Worm (Caenorhabditis elegans): Measurements from ENCODE around the gene scd-2.

Gene scd-2

DNA sequence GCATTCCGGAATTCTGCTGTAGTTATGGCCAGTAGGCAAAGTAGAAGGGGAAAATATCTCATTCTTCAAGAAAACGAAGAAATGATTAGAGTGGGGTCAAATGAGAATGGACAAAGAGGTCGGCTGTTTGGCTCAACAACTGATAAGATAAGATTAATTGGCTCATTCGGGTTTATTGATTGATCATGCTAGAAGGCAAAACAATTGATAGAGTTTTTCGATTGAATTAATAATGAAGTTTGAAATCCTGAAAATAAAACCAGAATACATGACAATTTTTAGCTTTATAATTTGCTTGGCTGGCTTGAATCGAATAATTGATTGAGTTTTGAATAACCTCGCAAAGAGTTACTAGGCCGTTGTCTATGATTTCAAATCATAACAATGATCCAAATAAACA lies 6.8 kb upstream of the scd-2 start, which contains the start of gene ppt-1:
TSS of gene ppt-1 (minus strand) at position 101 of the 400 bp plus-strand sequence.
- TF ChIP-seq sptf-2 (GFP tag; optimal IDR thresholded peaks at IDR 0.05): no peak
- TF ChIP-seq hrde-1 (tag; optimal IDR thresholded peaks at IDR 0.05; ENCODE audit: borderline replicate concordance): no peak
- no peak for TF ChIP-seq let-607 (tag; optimal IDR thresholded peaks at IDR 0.05)
- TF ChIP-seq Y95B8A.8 (GFP tag; IDR thresholded peaks at IDR 0.05): no peak

DNA sequence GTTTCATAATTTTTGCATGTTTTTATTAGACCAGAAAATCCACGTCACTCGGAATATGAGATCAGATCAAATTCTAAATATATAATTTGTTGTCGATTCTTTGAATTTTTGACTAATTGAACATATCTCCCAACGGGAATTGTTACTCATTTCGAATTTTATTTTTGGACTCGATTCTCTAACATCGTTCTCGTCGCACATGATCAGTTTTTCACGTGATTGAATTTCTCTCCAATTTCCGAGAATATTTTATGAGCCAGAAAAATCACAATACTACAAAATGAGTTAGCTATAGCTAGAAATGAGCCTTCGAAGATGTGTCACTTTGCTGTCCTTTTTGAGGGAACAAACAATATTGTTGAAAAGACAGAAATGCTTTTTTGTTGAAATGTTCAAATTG lies 2.3 kb upstream of the scd-2 start:
- TF ChIP-seq F57C9.4 (tag; optimal IDR thresholded peaks at IDR 0.05): no peak

- TF ChIP-seq attf-5 (GFP tag; optimal IDR thresholded peaks at IDR 0.05) (no peak), cebp-2 (GFP tag; IDR thresholded peaks at IDR 0.05) (no peak), nhr-27 (tag; optimal IDR thresholded peaks at IDR 0.05) (no peak), tbx-9 (tag; optimal IDR thresholded peaks at IDR 0.05; ENCODE audit: borderline replicate concordance) (no peak), fkh-3 (tag; optimal IDR thresholded peaks at IDR 0.05) (no peak), aptf-2 (GFP tag; conservative IDR thresholded peaks at IDR 0.05) (no peak), mel-28 (tag; optimal IDR thresholded peaks at IDR 0.05; ENCODE audit: borderline replicate concordance) (no peak), K12H6.12 (tag; optimal IDR thresholded peaks at IDR 0.05) (no peak), rpc-1 (optimal IDR thresholded peaks at IDR 0.05) (no peak), rpc-1 (tag; optimal IDR thresholded peaks at IDR 0.05) (no peak)
These were observed 1.2 kb upstream of the scd-2 start for ce11 chrV:6631866-6632265.

ce11 chrV:6645810-6646209 lies 12.8 kb downstream of the scd-2 start:
- TF ChIP-seq ztf-18 (tag; optimal IDR thresholded peaks at IDR 0.05) (no peak), nhr-120 (GFP tag; IDR thresholded peaks at IDR 0.05) (no peak), ztf-6 (GFP tag; IDR thresholded peaks at IDR 0.05) (no peak), ceh-27 (GFP tag; optimal IDR thresholded peaks at IDR 0.05) (no peak)

DNA sequence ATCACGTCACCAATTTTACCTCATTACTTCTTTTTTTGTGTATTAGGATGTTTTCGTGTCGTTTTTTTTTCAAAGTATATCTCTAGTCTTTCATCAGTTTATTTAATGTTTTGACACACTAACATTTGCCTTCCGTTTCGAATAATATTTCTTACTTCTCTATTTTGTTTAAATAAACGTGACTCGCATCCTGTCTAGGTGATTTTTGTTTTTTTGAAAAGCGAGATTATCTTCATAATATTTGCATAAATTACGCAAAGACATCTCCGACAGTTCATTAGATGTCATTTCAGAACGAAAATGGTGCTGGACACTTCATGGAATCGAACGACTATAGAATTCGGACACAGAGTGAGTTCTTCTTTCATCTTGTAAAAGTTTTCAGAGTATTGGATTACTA lies 16.3 kb downstream of the scd-2 start, which contains the start of gene T10H9.1:
TSS of gene T10H9.1 (plus strand) at position 301 of the 400 bp plus-strand sequence.
- TF ChIP-seq atf-7 (tag; optimal IDR thresholded peaks at IDR 0.05): no peak
- TF ChIP-seq egl-44 (GFP tag; IDR thresholded peaks at IDR 0.05): no peak
- TF ChIP-seq C06A6.2 (GFP tag; conservative IDR thresholded peaks at IDR 0.05): no peak
- no peak for TF ChIP-seq nfya-2 (GFP tag; IDR thresholded peaks at IDR 0.05)
- no peak for TF ChIP-seq C17E4.6 (GFP tag; IDR thresholded peaks at IDR 0.05)
- TF ChIP-seq Y79H2A.3 (GFP tag; conservative IDR thresholded peaks at IDR 0.05): no peak
- TF ChIP-seq ztf-18 (tag; optimal IDR thresholded peaks at IDR 0.05): no peak
- no peak for TF ChIP-seq dpff-1 (tag; optimal IDR thresholded peaks at IDR 0.05)
- TF ChIP-seq Y56A3A.18 (GFP tag; IDR thresholded peaks at IDR 0.05): no peak
- no peak for TF ChIP-seq lsy-27 (tag; optimal IDR thresholded peaks at IDR 0.05; ENCODE audit: borderline replicate concordance, insufficient read depth)
- no peak for TF ChIP-seq sea-2 (GFP tag; IDR thresholded peaks at IDR 0.05)
- TF ChIP-seq nhr-80 (tag; optimal IDR thresholded peaks at IDR 0.05): no peak
- no peak for TF ChIP-seq ztf-22 (GFP tag; optimal IDR thresholded peaks at IDR 0.05)
- no peak for TF ChIP-seq madf-8 (GFP tag; conservative IDR thresholded peaks at IDR 0.05)
- TF ChIP-seq Y95B8A.8 (GFP tag; IDR thresholded peaks at IDR 0.05): no peak
- TF ChIP-seq tlf-1 (GFP tag; optimal IDR thresholded peaks at IDR 0.05): no peak

Data from whole organism, young adult.